Fruit fly (Drosophila melanogaster) whole organism: ENCODE data around the gene sdk.

Experiments
- Dll ChIP-seq: fragments of >200 bp; optimal IDR thresholded peaks from 2 replicates; lab custom pipeline; 2017
- psq ChIP-seq: fragments of >200 bp; optimal IDR thresholded peaks from 2 replicates; lab custom pipeline; 2017

dm6 chrX:779344-779743, 92.7 kb downstream of the sdk start:
- TF ChIP-seq Dll (lab: Kevin White, UChicago) (no peak), psq (no peak)
